Worm (Caenorhabditis elegans) whole organism, L1 larva: ENCODE measurements around the gene F36A4.2.

ENCODE experiments used
- C16A3.4 ChIP-seq: fragments of 150-350 bp; optimal IDR thresholded peaks from 2 replicates; lab custom pipeline; 2014; ENCODE audit warnings: missing biosample characterization, missing genetic modification characterization
- C34B4.2 ChIP-seq: sonication (generic microtip); optimal IDR thresholded peaks from 2 replicates; lab custom pipeline; 2017; ENCODE audit warnings: mild to moderate bottlenecking, missing genetic modification characterization, missing compliant biosample characterization
- F16B12.6 ChIP-seq: fragments of 150-350 bp; optimal IDR thresholded peaks from 2 replicates; lab custom pipeline; 2014; ENCODE audit warnings: missing biosample characterization, missing genetic modification characterization
- Y116A8C.19 ChIP-seq: sonication (generic microtip); optimal IDR thresholded peaks from 2 replicates; lab custom pipeline; 2016; ENCODE audit warnings: missing compliant biosample characterization, missing genetic modification characterization, borderline replicate concordance
- alr-1 ChIP-seq: fragments of 200-800 bp; sonication (Bioruptor generic); optimal IDR thresholded peaks from 2 replicates; lab custom pipeline; 2018; ENCODE audit warnings: borderline replicate concordance, mild to moderate bottlenecking, missing genetic modification characterization, missing compliant biosample characterization
- aly-2 ChIP-seq: fragments of 150-350 bp; optimal IDR thresholded peaks from 2 replicates; lab custom pipeline; 2014; ENCODE audit warnings: missing biosample characterization, missing genetic modification characterization
- ceh-8 ChIP-seq: fragments of 200-800 bp; sonication (Bioruptor generic); optimal IDR thresholded peaks from 2 replicates; lab custom pipeline; 2018; ENCODE audit warnings: mild to moderate bottlenecking, missing genetic modification characterization, moderate library complexity, missing compliant biosample characterization
- ceh-82 ChIP-seq, 3 experiments: fragments of 150-350 bp in 1 of 3; sonication (generic microtip) in 2 of 3; optimal IDR thresholded peaks; 2 replicates each; lab custom pipeline; 2014 to 2017; ENCODE audit warnings: missing biosample characterization in 3 of 3, missing genetic modification characterization in 3 of 3
- dsc-1 ChIP-seq: sonication (generic microtip); optimal IDR thresholded peaks from 2 replicates; lab custom pipeline; 2016; ENCODE audit warnings: mild to moderate bottlenecking, missing genetic modification characterization, missing compliant biosample characterization
- efl-1 ChIP-seq, 4 experiments: fragments of 150-350 bp; optimal IDR thresholded peaks in 3 of 4; peaks in 1 of 4; 1 replicate in 1 of 4; 2 replicates in 3 of 4; lab custom pipeline; 2014; ENCODE audit warnings: missing biosample characterization in 2 of 4, missing genetic modification characterization in 2 of 4, missing genetic modification reagents in 2 of 4
- efl-3 ChIP-seq: fragments of 200-800 bp; sonication (Bioruptor generic); optimal IDR thresholded peaks from 2 replicates; lab custom pipeline; 2018; ENCODE audit warnings: mild to moderate bottlenecking, missing genetic modification characterization, missing compliant biosample characterization
- egl-27 ChIP-seq, 2 experiments: fragments of 150-350 bp in 1 of 2; sonication (generic microtip); optimal IDR thresholded peaks; 3 replicates each; lab custom pipeline; 2017 to 2018; ENCODE audit warnings: missing biosample characterization in 2 of 2, missing genetic modification characterization in 2 of 2, missing genetic modification reagents in 2 of 2
- elt-2 ChIP-seq: sonication (generic microtip); optimal IDR thresholded peaks from 2 replicates; lab custom pipeline; 2016; ENCODE audit warnings: missing genetic modification characterization, mild to moderate bottlenecking, inconsistent platforms, missing compliant biosample characterization, missing genetic modification reagents
- ets-5 ChIP-seq: fragments of 200-800 bp; sonication (Bioruptor generic); IDR thresholded peaks from 2 replicates; pipeline ENCODE4 v1.3.6; 2022; ENCODE audit warnings: missing genetic modification characterization, missing compliant biosample characterization
- fkh-8 ChIP-seq: sonication (generic microtip); optimal IDR thresholded peaks from 2 replicates; lab custom pipeline; 2016; ENCODE audit warnings: mild to moderate bottlenecking, missing genetic modification characterization, missing compliant biosample characterization
- grh-1 ChIP-seq: fragments of 200-800 bp; sonication (Bioruptor generic); IDR thresholded peaks from 2 replicates; pipeline ENCODE4 v1.3.6; 2022; ENCODE audit warnings: missing genetic modification reagents, missing genetic modification characterization, missing compliant biosample characterization
- jun-1 ChIP-seq: fragments of 150-350 bp; optimal IDR thresholded peaks from 2 replicates; lab custom pipeline; 2014; ENCODE audit warnings: missing biosample characterization, missing genetic modification reagents, missing genetic modification characterization
- lin-13 ChIP-seq: fragments of 150-350 bp; optimal IDR thresholded peaks from 2 replicates; lab custom pipeline; 2014; ENCODE audit warnings: missing biosample characterization, missing genetic modification reagents, missing genetic modification characterization
- lin-14 ChIP-seq: fragments of 200-800 bp; sonication (Bioruptor generic); optimal IDR thresholded peaks from 2 replicates; lab custom pipeline; 2018; ENCODE audit warnings: mild to moderate bottlenecking, missing genetic modification characterization, moderate library complexity, missing compliant biosample characterization
- lin-15B ChIP-seq: fragments of 150-350 bp; sonication (generic microtip); optimal IDR thresholded peaks from 3 replicates; lab custom pipeline; 2014; ENCODE audit warnings: missing biosample characterization, missing genetic modification characterization
- lin-35 ChIP-seq, 2 experiments: fragments of 150-350 bp; optimal IDR thresholded peaks; 2 replicates each; lab custom pipeline; 2014; ENCODE audit warnings: missing biosample characterization in 2 of 2, missing genetic modification characterization in 2 of 2, missing genetic modification reagents in 2 of 2
- lir-3 ChIP-seq: sonication (generic microtip); optimal IDR thresholded peaks from 2 replicates; lab custom pipeline; 2016; ENCODE audit warnings: mild to moderate bottlenecking, missing genetic modification characterization, moderate library complexity, missing compliant biosample characterization; ENCODE audit not compliant: poor library complexity
- lsy-2 ChIP-seq, 2 experiments: fragments of 150-350 bp; optimal IDR thresholded peaks; 2 replicates each; lab custom pipeline; 2014; ENCODE audit warnings: missing biosample characterization in 2 of 2, missing genetic modification characterization in 2 of 2
- mab-9 ChIP-seq: fragments of 200-800 bp; sonication (Bioruptor generic); IDR thresholded peaks from 2 replicates; pipeline ENCODE4 v1.3.6; 2022; ENCODE audit warnings: missing genetic modification reagents, missing genetic modification characterization, missing compliant biosample characterization
- nhr-11 ChIP-seq: fragments of 150-350 bp; optimal IDR thresholded peaks from 2 replicates; lab custom pipeline; 2014; ENCODE audit warnings: missing biosample characterization, missing genetic modification characterization
- nhr-12 ChIP-seq: sonication (generic microtip); optimal IDR thresholded peaks from 2 replicates; lab custom pipeline; 2017; ENCODE audit warnings: missing biosample characterization, missing genetic modification characterization
- nhr-19 ChIP-seq: fragments of 200-800 bp; sonication (Bioruptor generic); conservative IDR thresholded peaks from 2 replicates; pipeline ENCODE4 v1.3.6; 2022; ENCODE audit warnings: missing genetic modification characterization, missing compliant biosample characterization
- nhr-237 ChIP-seq: fragments of 150-350 bp; optimal IDR thresholded peaks from 2 replicates; lab custom pipeline; 2014; ENCODE audit warnings: missing biosample characterization, missing genetic modification characterization
- nhr-28 ChIP-seq: fragments of 150-350 bp; optimal IDR thresholded peaks from 2 replicates; lab custom pipeline; 2014; ENCODE audit warnings: missing biosample characterization, missing genetic modification characterization
- nhr-47 ChIP-seq: sonication (generic microtip); optimal IDR thresholded peaks from 2 replicates; lab custom pipeline; 2016; ENCODE audit warnings: mild to moderate bottlenecking, missing genetic modification characterization, moderate library complexity, missing compliant biosample characterization
- nhr-71 ChIP-seq: sonication (generic microtip); optimal IDR thresholded peaks from 2 replicates; lab custom pipeline; 2016; ENCODE audit warnings: mild to moderate bottlenecking, missing genetic modification characterization, moderate library complexity, missing compliant biosample characterization
- nhr-77 ChIP-seq: fragments of 150-350 bp; optimal IDR thresholded peaks from 2 replicates; lab custom pipeline; 2014; ENCODE audit warnings: missing biosample characterization, missing genetic modification characterization
- nhr-90 ChIP-seq: sonication (generic microtip); optimal IDR thresholded peaks from 2 replicates; lab custom pipeline; 2016; ENCODE audit warnings: mild to moderate bottlenecking, missing genetic modification characterization, missing compliant biosample characterization; ENCODE audit not compliant: poor library complexity
- pax-3 ChIP-seq: fragments of 200-800 bp; sonication (Bioruptor generic); optimal IDR thresholded peaks from 2 replicates; lab custom pipeline; 2018; ENCODE audit warnings: mild to moderate bottlenecking, missing genetic modification characterization, moderate library complexity, missing compliant biosample characterization
- rnt-1 ChIP-seq: sonication (generic microtip); optimal IDR thresholded peaks from 2 replicates; lab custom pipeline; 2016; ENCODE audit warnings: mild to moderate bottlenecking, missing genetic modification characterization, moderate library complexity, missing compliant biosample characterization
- snpc-4 ChIP-seq: fragments of 150-350 bp; optimal IDR thresholded peaks from 2 replicates; lab custom pipeline; 2014; ENCODE audit warnings: missing biosample characterization, missing genetic modification characterization
- sox-4 ChIP-seq: sonication (generic microtip); optimal IDR thresholded peaks from 2 replicates; lab custom pipeline; 2016; ENCODE audit warnings: missing genetic modification characterization, missing compliant biosample characterization
- tbx-2 ChIP-seq: sonication (generic microtip); optimal IDR thresholded peaks from 2 replicates; lab custom pipeline; 2016; ENCODE audit warnings: missing genetic modification characterization, missing compliant biosample characterization
- unc-30 ChIP-seq: sonication (generic microtip); optimal IDR thresholded peaks from 2 replicates; lab custom pipeline; 2017; ENCODE audit warnings: missing biosample characterization, missing genetic modification characterization
- unc-62 ChIP-seq: fragments of 150-350 bp; optimal IDR thresholded peaks from 2 replicates; lab custom pipeline; 2014; ENCODE audit warnings: missing biosample characterization, missing genetic modification reagents, missing genetic modification characterization
- unc-86 ChIP-seq: sonication (generic microtip); optimal IDR thresholded peaks from 2 replicates; lab custom pipeline; 2016; ENCODE audit warnings: missing genetic modification characterization, missing compliant biosample characterization
- vab-15 ChIP-seq: sonication (generic microtip); optimal IDR thresholded peaks from 2 replicates; lab custom pipeline; 2017; ENCODE audit warnings: missing genotype, mild to moderate bottlenecking, missing genetic modification characterization, missing compliant biosample characterization
- zip-4 ChIP-seq: fragments of 200-800 bp; sonication (Bioruptor generic); optimal IDR thresholded peaks from 2 replicates; lab custom pipeline; 2018; ENCODE audit warnings: mild to moderate bottlenecking, missing genetic modification characterization, moderate library complexity, missing compliant biosample characterization
- ztf-4 ChIP-seq: fragments of 150-350 bp; optimal IDR thresholded peaks from 2 replicates; lab custom pipeline; 2014; ENCODE audit warnings: missing biosample characterization, missing genetic modification characterization

The F36A4.2 gene

ce11 chrIV:4270925-4271324 is at the start of gene F36A4.2:
TSS of gene F36A4.2 (plus strand) at chrIV:4271225.
- TF ChIP-seq dsc-1 (tag; lab: Kevin White, UChicago) (no peak), snpc-4 (tag; lab: Kevin White, UChicago) (no peak), C16A3.4 (tag; lab: Kevin White, UChicago) (no peak), egl-27 (tag; optimal IDR thresholded peaks at IDR 0.05; lab: Kevin White, UChicago) (no peak), lin-14 (GFP tag; lab: Kevin White, UChicago) (no peak), nhr-12 (tag; lab: Kevin White, UChicago) (no peak), aly-2 (tag; lab: Kevin White, UChicago) (no peak), rnt-1 (no peak), sox-4 (tag; lab: Kevin White, UChicago) (no peak), lin-13 (GFP tag; lab: Kevin White, UChicago) (no peak), nhr-47 (tag; lab: Kevin White, UChicago) (no peak), nhr-90 (tag; lab: Kevin White, UChicago) (no peak), nhr-11 (no peak)
- TF ChIP-seq, all 84 proteins: peak for 0

- no peak for TF ChIP-seq lir-3 (tag; lab: Kevin White, UChicago)
- TF ChIP-seq zip-4 (GFP tag; lab: Kevin White, UChicago) = no peak
- TF ChIP-seq fkh-8 (tag; lab: Kevin White, UChicago) = peak; percentile 3
These were observed 45.2 kb upstream of the F36A4.2 start, which contains the start of gene srbc-71 for ce11 chrIV:4225851-4226250. TSS of gene srbc-71 (minus strand) at chrIV:4225951.

- no peak for TF ChIP-seq nhr-19 (GFP tag; lab: Robert Waterston, UW)
- TF ChIP-seq sox-4 (tag; lab: Kevin White, UChicago) = no peak
- TF ChIP-seq nhr-77 (tag; lab: Kevin White, UChicago) = no peak
- no peak for TF ChIP-seq nhr-71 (tag; lab: Kevin White, UChicago)
- TF ChIP-seq mab-9 (GFP tag; lab: Robert Waterston, UW) = no peak
- no peak for TF ChIP-seq C34B4.2 (tag; lab: Kevin White, UChicago)
- no peak for TF ChIP-seq jun-1
- no peak for TF ChIP-seq efl-1 (optimal IDR thresholded peaks at IDR 0.05; lab: Kevin White, UChicago)
- no peak for TF ChIP-seq efl-1 (GFP tag; optimal IDR thresholded peaks at IDR 0.05 in 1 of 2; lab: Kevin White, UChicago)
- TF ChIP-seq unc-86 = no peak
- TF ChIP-seq grh-1 (GFP tag; lab: Robert Waterston, UW) = no peak
- no peak for TF ChIP-seq unc-62 (GFP tag; lab: Kevin White, UChicago)
- no peak for TF ChIP-seq C16A3.4 (tag; lab: Kevin White, UChicago)
- TF ChIP-seq ztf-4 (tag; lab: Kevin White, UChicago) = no peak
- no peak for TF ChIP-seq efl-3 (GFP tag; lab: Kevin White, UChicago)
- TF ChIP-seq nhr-237 (tag; lab: Kevin White, UChicago) = no peak
- no peak for TF ChIP-seq lsy-2 (tag; optimal IDR thresholded peaks at IDR 0.05; lab: Kevin White, UChicago)
- TF ChIP-seq ceh-8 (GFP tag; lab: Kevin White, UChicago) = no peak
- TF ChIP-seq snpc-4 (tag; lab: Kevin White, UChicago) = no peak
- no peak for TF ChIP-seq nhr-12 (tag; lab: Kevin White, UChicago)
- no peak for TF ChIP-seq nhr-28 (tag; lab: Kevin White, UChicago)
These were observed 43.1 kb upstream of the F36A4.2 start, which contains the start of gene srbc-70 for ce11 chrIV:4227917-4228316. TSS of gene srbc-70 (minus strand) at chrIV:4228017.

ce11 chrIV:4235315-4236024 is 35.6 kb upstream of the F36A4.2 start, which contains the start of the genes zipt-2.2 and dpy-13:
TSS of gene zipt-2.2 (minus strand) at chrIV:4235365.
TSS of gene dpy-13 (plus strand) at chrIV:4235614.
- TF ChIP-seq unc-86 (no peak), lin-35 (GFP tag; optimal IDR thresholded peaks at IDR 0.05; lab: Kevin White, UChicago) (no peak), pax-3 (no peak), ets-5 (no peak), tbx-2 (tag; lab: Kevin White, UChicago) (no peak), lin-15B (tag; lab: Kevin White, UChicago) (no peak), sox-4 (tag; lab: Kevin White, UChicago) (no peak), nhr-47 (tag; lab: Kevin White, UChicago) (no peak), aly-2 (tag; lab: Kevin White, UChicago) (no peak), zip-4 (GFP tag; lab: Kevin White, UChicago) (no peak), unc-30 (tag; lab: Kevin White, UChicago) (no peak), Y116A8C.19 (no peak), elt-2 (tag; lab: Kevin White, UChicago) (no peak), alr-1 (tag; lab: Kevin White, UChicago) (no peak), F16B12.6 (tag; lab: Kevin White, UChicago) (no peak), ceh-82 (tag; optimal IDR thresholded peaks at IDR 0.05; lab: Kevin White, UChicago) (no peak), lir-3 (tag; lab: Kevin White, UChicago) (no peak), vab-15 (tag; lab: Kevin White, UChicago) (no peak), egl-27 (tag; optimal IDR thresholded peaks at IDR 0.05; lab: Kevin White, UChicago) (no peak)
